Fruit fly (Drosophila melanogaster) whole organism, prepupa: Measurements from ENCODE around the gene Dysb.
A peak's percentile ranks its signal among the peaks of the same experiment; 100 is the strongest.

Source experiments
- Blimp-1 ChIP-seq: fragments of 200-800 bp; sonication (Bioruptor generic); optimal IDR thresholded peaks from 3 replicates; lab custom pipeline; 2017; ENCODE audit warnings: missing biosample characterization, missing genetic modification characterization, mild to moderate bottlenecking, moderate library complexity, missing genetic modification reagents
- CG10631 ChIP-seq: fragments of 200-800 bp; sonication (Bioruptor generic); optimal IDR thresholded peaks from 2 replicates; lab custom pipeline; 2016; ENCODE audit warnings: missing biosample characterization, missing genetic modification characterization
- CG11294 ChIP-seq: fragments of 200-800 bp; sonication (Bioruptor generic); IDR thresholded peaks from 2 replicates; pipeline ENCODE4 v1.3.6; 2022; ENCODE audit warnings: missing biosample characterization, missing genetic modification characterization
- CG11762 ChIP-seq: fragments of 200-800 bp; sonication (Bioruptor generic); optimal IDR thresholded peaks from 3 replicates; lab custom pipeline; 2016; ENCODE audit warnings: missing biosample characterization, missing genetic modification characterization; ENCODE audit not compliant: insufficient read depth
- CG11902 ChIP-seq: fragments of 200-800 bp; sonication (Bioruptor generic); optimal IDR thresholded peaks from 3 replicates; lab custom pipeline; 2016; ENCODE audit warnings: missing biosample characterization, missing genetic modification characterization
- CG15336 ChIP-seq: fragments of 200-800 bp; sonication (Bioruptor generic); IDR thresholded peaks from 2 replicates; pipeline ENCODE4 v1.3.6; 2022; ENCODE audit warnings: missing biosample characterization, missing genetic modification characterization
- CG3032 ChIP-seq: fragments of 200-800 bp; optimal IDR thresholded peaks from 2 replicates; lab custom pipeline; 2019; ENCODE audit warnings: missing biosample characterization, mild to moderate bottlenecking, missing genetic modification characterization, moderate library complexity
- CG31627 ChIP-seq: fragments of 200-800 bp; sonication (Bioruptor generic); optimal IDR thresholded peaks from 3 replicates; lab custom pipeline; 2016; ENCODE audit warnings: missing biosample characterization, missing genetic modification characterization
- CG32006 ChIP-seq: fragments of 200-800 bp; sonication (Bioruptor generic); optimal IDR thresholded peaks from 3 replicates; lab custom pipeline; 2017; ENCODE audit warnings: missing biosample characterization, mild to moderate bottlenecking, missing genetic modification characterization
- CG34406 ChIP-seq: fragments of 200-800 bp; sonication (Bioruptor generic); optimal IDR thresholded peaks from 3 replicates; lab custom pipeline; 2016; ENCODE audit warnings: missing biosample characterization, missing genetic modification characterization
- CG3919 ChIP-seq: fragments of 200-800 bp; sonication (Bioruptor generic); optimal IDR thresholded peaks from 3 replicates; lab custom pipeline; 2016; ENCODE audit warnings: missing biosample characterization, missing genetic modification characterization
- CG4318 ChIP-seq: fragments of 200-800 bp; sonication (Bioruptor generic); optimal IDR thresholded peaks from 3 replicates; lab custom pipeline; 2017; ENCODE audit warnings: missing biosample characterization, mild to moderate bottlenecking, missing genetic modification characterization
- CG6163 ChIP-seq: fragments of 200-800 bp; sonication (Bioruptor generic); IDR thresholded peaks from 3 replicates; pipeline ENCODE4 v1.3.6; 2022; ENCODE audit warnings: missing biosample characterization, missing genetic modification characterization
- CG6276 ChIP-seq: fragments of 200-800 bp; sonication (Bioruptor generic); optimal IDR thresholded peaks from 2 replicates; lab custom pipeline; 2017; ENCODE audit warnings: missing biosample characterization, mild to moderate bottlenecking, missing genetic modification characterization
- CG6792 ChIP-seq: fragments of 200-800 bp; sonication (Bioruptor generic); optimal IDR thresholded peaks from 3 replicates; lab custom pipeline; 2016; ENCODE audit warnings: missing biosample characterization, missing genetic modification characterization
- CG6808 ChIP-seq: fragments of 200-800 bp; sonication (Bioruptor generic); optimal IDR thresholded peaks from 3 replicates; lab custom pipeline; 2017; ENCODE audit warnings: missing biosample characterization, missing genetic modification characterization, mild to moderate bottlenecking, moderate library complexity, missing genetic modification reagents
- CG6854 ChIP-seq: fragments of 200-800 bp; sonication (Bioruptor generic); optimal IDR thresholded peaks from 2 replicates; lab custom pipeline; 2017; ENCODE audit warnings: missing biosample characterization, mild to moderate bottlenecking, missing genetic modification characterization
- CG7368 ChIP-seq: fragments of 200-800 bp; sonication (Bioruptor generic); optimal IDR thresholded peaks from 3 replicates; lab custom pipeline; 2016; ENCODE audit warnings: missing biosample characterization, missing genetic modification characterization
- CG8319 ChIP-seq: fragments of 200-800 bp; sonication (Bioruptor generic); optimal IDR thresholded peaks from 3 replicates; lab custom pipeline; 2016; ENCODE audit warnings: missing biosample characterization, missing genetic modification characterization
- CG9139 ChIP-seq: fragments of 200-800 bp; sonication (Bioruptor generic); optimal IDR thresholded peaks from 3 replicates; lab custom pipeline; 2017; ENCODE audit warnings: missing biosample characterization, mild to moderate bottlenecking, missing genetic modification characterization
- Eip78C ChIP-seq: fragments of 200-800 bp; sonication (Bioruptor generic); peaks from one replicate; lab custom pipeline; 2016; ENCODE audit warnings: missing biosample characterization, missing genetic modification characterization
- Eip93F ChIP-seq: fragments of 200-800 bp; sonication (Bioruptor generic); optimal IDR thresholded peaks from 2 replicates; lab custom pipeline; 2016; ENCODE audit warnings: missing biosample characterization, mild to moderate bottlenecking, missing genetic modification characterization
- Ets21C ChIP-seq: fragments of 200-800 bp; sonication (Bioruptor generic); optimal IDR thresholded peaks from 3 replicates; lab custom pipeline; 2016; ENCODE audit warnings: missing biosample characterization, missing genetic modification characterization
- Ets96B ChIP-seq: fragments of 200-800 bp; optimal IDR thresholded peaks from 2 replicates; lab custom pipeline; 2019; ENCODE audit warnings: missing biosample characterization, mild to moderate bottlenecking, missing genetic modification characterization, moderate library complexity
- Gug ChIP-seq: fragments of 200-800 bp; sonication (Bioruptor generic); IDR thresholded peaks from 2 replicates; pipeline ENCODE4 v1.3.6; 2022; ENCODE audit warnings: missing biosample characterization, missing genetic modification characterization
- Hr38 ChIP-seq: sonication (Bioruptor generic); optimal IDR thresholded peaks from 2 replicates; lab custom pipeline; 2016; ENCODE audit warnings: missing biosample characterization, missing genetic modification characterization
- Hr4 ChIP-seq: fragments of 200-800 bp; sonication (Bioruptor generic); optimal IDR thresholded peaks from 3 replicates; lab custom pipeline; 2016; ENCODE audit warnings: missing biosample characterization, missing genetic modification characterization
- Lpt ChIP-seq: fragments of 200-800 bp; sonication (Bioruptor generic); optimal IDR thresholded peaks from 3 replicates; lab custom pipeline; 2016; ENCODE audit warnings: missing biosample characterization, missing genetic modification characterization
- Met ChIP-seq: fragments of 200-800 bp; sonication (Bioruptor generic); optimal IDR thresholded peaks from 3 replicates; lab custom pipeline; 2016; ENCODE audit warnings: missing biosample characterization, missing genetic modification characterization
- OdsH ChIP-seq: fragments of 200-800 bp; sonication (Bioruptor generic); optimal IDR thresholded peaks from 3 replicates; lab custom pipeline; 2016; ENCODE audit warnings: missing biosample characterization, missing genetic modification characterization
- Smox ChIP-seq: fragments of 200-800 bp; sonication (Bioruptor generic); optimal IDR thresholded peaks from 3 replicates; lab custom pipeline; 2016; ENCODE audit warnings: missing biosample characterization, missing genetic modification characterization
- Sox14 ChIP-seq: fragments of 200-800 bp; sonication (Bioruptor generic); optimal IDR thresholded peaks from 3 replicates; lab custom pipeline; 2016; ENCODE audit warnings: missing biosample characterization, missing genetic modification characterization
- achi ChIP-seq: fragments of 200-800 bp; sonication (Bioruptor generic); optimal IDR thresholded peaks from 3 replicates; lab custom pipeline; 2016; ENCODE audit warnings: missing biosample characterization, missing genetic modification characterization
- cyc ChIP-seq: fragments of 200-800 bp; sonication (Bioruptor generic); optimal IDR thresholded peaks from 3 replicates; lab custom pipeline; 2016; ENCODE audit warnings: missing biosample characterization, missing genetic modification characterization
- dac ChIP-seq: fragments of 200-800 bp; sonication (Bioruptor generic); optimal IDR thresholded peaks from 2 replicates; lab custom pipeline; 2017; ENCODE audit warnings: missing biosample characterization, mild to moderate bottlenecking, missing genetic modification characterization
- eg ChIP-seq: fragments of 200-800 bp; sonication (Bioruptor generic); IDR thresholded peaks from 3 replicates; pipeline ENCODE4 v1.3.6; 2022; ENCODE audit warnings: missing biosample characterization, missing genetic modification characterization
- fd59A ChIP-seq: fragments of 200-800 bp; sonication (Bioruptor generic); optimal IDR thresholded peaks from 2 replicates; lab custom pipeline; 2017; ENCODE audit warnings: missing biosample characterization, mild to moderate bottlenecking, missing genetic modification characterization, missing genetic modification reagents
- fd85E ChIP-seq: fragments of 200-800 bp; sonication (Bioruptor generic); optimal IDR thresholded peaks from 3 replicates; lab custom pipeline; 2016; ENCODE audit warnings: missing biosample characterization, missing genetic modification characterization
- fkh ChIP-seq: fragments of 200-800 bp; sonication (Bioruptor generic); optimal IDR thresholded peaks from 3 replicates; lab custom pipeline; 2017; ENCODE audit warnings: missing biosample characterization, mild to moderate bottlenecking, missing genetic modification characterization, moderate library complexity
- lz ChIP-seq: fragments of 200-800 bp; sonication (Bioruptor generic); optimal IDR thresholded peaks from 3 replicates; lab custom pipeline; 2016; ENCODE audit warnings: missing biosample characterization, missing genetic modification characterization
- net ChIP-seq: fragments of 200-800 bp; sonication (Bioruptor generic); optimal IDR thresholded peaks from 3 replicates; lab custom pipeline; 2016; ENCODE audit warnings: missing biosample characterization, missing genetic modification characterization
- pdm3 ChIP-seq: fragments of 200-800 bp; sonication (Bioruptor generic); optimal IDR thresholded peaks from 3 replicates; lab custom pipeline; 2016; ENCODE audit warnings: missing biosample characterization, missing genetic modification characterization
- spab ChIP-seq: fragments of 200-800 bp; sonication (Bioruptor generic); optimal IDR thresholded peaks from 2 replicates; lab custom pipeline; 2017; ENCODE audit warnings: missing biosample characterization, mild to moderate bottlenecking, missing genetic modification characterization, missing genetic modification reagents
- ss ChIP-seq, 2 experiments: fragments of 200-800 bp; sonication (Bioruptor generic); optimal IDR thresholded peaks; 2 replicates in 1 of 2; 3 replicates in 1 of 2; lab custom pipeline; 2017 to 2018; ENCODE audit warnings: mild to moderate bottlenecking in 2 of 2, missing biosample characterization in 2 of 2, missing genetic modification characterization in 2 of 2, moderate library complexity in 1 of 2
- topi ChIP-seq: fragments of 200-800 bp; sonication (Bioruptor generic); optimal IDR thresholded peaks from 3 replicates; lab custom pipeline; 2016; ENCODE audit warnings: missing biosample characterization, missing genetic modification characterization
- vri ChIP-seq: fragments of 200-800 bp; sonication (Bioruptor generic); optimal IDR thresholded peaks from 3 replicates; lab custom pipeline; 2016; ENCODE audit warnings: missing biosample characterization, mild to moderate bottlenecking, missing genetic modification characterization

Dysb gene

DNA sequence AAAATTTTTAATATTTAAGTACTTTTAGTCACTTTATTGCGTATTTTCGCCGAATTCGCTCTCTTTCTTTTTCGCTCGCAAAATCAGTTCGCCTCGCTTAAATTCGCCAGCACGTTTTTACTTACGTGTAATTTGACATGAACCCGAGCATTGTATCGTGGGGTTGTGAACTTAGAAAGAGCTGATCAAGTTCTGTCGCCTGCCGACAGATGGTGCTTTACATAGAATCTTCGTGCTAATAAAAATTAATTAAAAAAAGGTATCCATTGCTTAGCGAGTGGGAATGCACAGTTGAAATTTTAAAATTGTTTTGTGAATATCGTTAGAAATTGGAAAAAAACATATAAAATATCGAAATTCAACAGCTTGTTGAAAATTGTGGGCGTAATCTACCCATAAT is 19.1 kb upstream of the Dysb start (continued):
- TF ChIP-seq dac (no peak), net (no peak), lz (peak; percentile 56), CG10631 (GFP tag; lab: Kevin White, UChicago) (no peak), Sox14 (GFP tag; lab: Kevin White, UChicago) (no peak), CG11294 (no peak), topi (GFP tag; lab: Kevin White, UChicago) (no peak), Gug (GFP tag; lab: Robert Waterston, UW) (no peak), CG6854 (GFP tag; lab: Kevin White, UChicago) (no peak), CG3032 (tag; lab: Kevin White, UChicago) (peak; percentile 39), Blimp-1 (GFP tag; lab: Kevin White, UChicago) (no peak), CG6808 (no peak), cyc (peak; percentile 59), CG32006 (no peak), CG9139 (GFP tag; lab: Kevin White, UChicago) (no peak), Smox (GFP tag; lab: Kevin White, UChicago) (peak; percentile 37), OdsH (GFP tag; lab: Kevin White, UChicago) (peak; percentile 43), Hr4 (GFP tag; lab: Kevin White, UChicago) (peak; percentile 35)

- TF ChIP-seq Hr38 (GFP tag; lab: Kevin White, UChicago), result no peak
- TF ChIP-seq spab, result no peak
- TF ChIP-seq CG6276, result no peak
- TF ChIP-seq CG6808, result no peak
- no peak for TF ChIP-seq eg (GFP tag; lab: Robert Waterston, UW)
- no peak for TF ChIP-seq Gug (GFP tag; lab: Robert Waterston, UW)
- TF ChIP-seq fkh (GFP tag; lab: Kevin White, UChicago), result no peak
- no peak for TF ChIP-seq achi (GFP tag; lab: Kevin White, UChicago)
- no peak for TF ChIP-seq Eip93F (GFP tag; lab: Kevin White, UChicago)
- no peak for TF ChIP-seq CG6792 (GFP tag; lab: Kevin White, UChicago)
- TF ChIP-seq CG8319 (GFP tag; lab: Kevin White, UChicago), result no peak
- no peak for TF ChIP-seq lz
- TF ChIP-seq pdm3, result no peak
- TF ChIP-seq CG31627, result no peak
- TF ChIP-seq CG11902 (GFP tag; lab: Kevin White, UChicago), result no peak
- TF ChIP-seq Met (GFP tag; lab: Kevin White, UChicago), result no peak
- TF ChIP-seq CG6854 (GFP tag; lab: Kevin White, UChicago), result no peak
- TF ChIP-seq topi (GFP tag; lab: Kevin White, UChicago), result no peak
- no peak for TF ChIP-seq CG7368 (GFP tag; lab: Kevin White, UChicago)
Measured at dm6 chr3L:18852223-18852622, 15.3 kb upstream of the Dysb start.

DNA sequence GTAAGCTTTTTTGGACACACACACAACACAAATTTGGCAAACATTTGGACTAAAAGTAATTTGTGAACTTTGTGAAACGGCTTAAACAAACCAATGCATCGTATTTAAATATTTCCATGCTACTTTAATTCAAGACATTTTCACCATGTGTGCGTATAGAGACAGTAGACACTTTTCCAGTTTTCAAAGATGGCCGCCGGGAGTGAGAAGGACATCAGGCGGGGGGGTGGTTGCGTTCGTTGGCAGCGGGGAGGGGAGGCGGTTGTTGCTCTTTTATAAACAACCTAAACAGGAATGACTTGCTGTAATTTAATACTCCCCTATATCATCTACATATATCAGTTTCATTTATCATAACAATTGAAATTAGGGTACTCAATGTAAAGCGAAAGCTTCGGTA is 14.1 kb upstream of the Dysb start:
- TF ChIP-seq cyc, result no peak
- no peak for TF ChIP-seq Lpt (GFP tag; lab: Kevin White, UChicago)
- TF ChIP-seq Eip78C (GFP tag; lab: Kevin White, UChicago), result no peak
- TF ChIP-seq CG6276, result no peak
- TF ChIP-seq OdsH (GFP tag; lab: Kevin White, UChicago), result no peak
- no peak for TF ChIP-seq CG6163
- TF ChIP-seq ss (GFP tag; optimal IDR thresholded peaks at IDR 0.05; lab: Kevin White, UChicago), result no peak
- no peak for TF ChIP-seq CG9139 (GFP tag; lab: Kevin White, UChicago)
- TF ChIP-seq Hr38 (GFP tag; lab: Kevin White, UChicago), result no peak
- TF ChIP-seq Ets21C (GFP tag; lab: Kevin White, UChicago), result no peak
- no peak for TF ChIP-seq CG11762 (GFP tag; lab: Kevin White, UChicago)

dm6 chr3L:18854412-18854811 is 13.2 kb upstream of the Dysb start:
- no peak for TF ChIP-seq CG3919 (GFP tag; lab: Kevin White, UChicago)
- no peak for TF ChIP-seq CG4318 (GFP tag; lab: Kevin White, UChicago)
- no peak for TF ChIP-seq cyc
- no peak for TF ChIP-seq Eip93F (GFP tag; lab: Kevin White, UChicago)
- TF ChIP-seq CG34406 (GFP tag; lab: Kevin White, UChicago), result no peak
- no peak for TF ChIP-seq achi (GFP tag; lab: Kevin White, UChicago)
- TF ChIP-seq CG11902 (GFP tag; lab: Kevin White, UChicago), result no peak
- TF ChIP-seq Ets96B (tag; lab: Kevin White, UChicago), result no peak
- TF ChIP-seq CG6276, result no peak
- TF ChIP-seq Hr38 (GFP tag; lab: Kevin White, UChicago), result no peak
- TF ChIP-seq ss (GFP tag; optimal IDR thresholded peaks at IDR 0.05; lab: Kevin White, UChicago), result no peak
- TF ChIP-seq fd85E (GFP tag; lab: Kevin White, UChicago), result no peak
- TF ChIP-seq CG15336 (GFP tag; lab: Robert Waterston, UW), result no peak
- TF ChIP-seq fkh (GFP tag; lab: Kevin White, UChicago), result no peak
- TF ChIP-seq CG9139 (GFP tag; lab: Kevin White, UChicago), result no peak
- TF ChIP-seq fd59A (GFP tag; lab: Kevin White, UChicago), result no peak
- TF ChIP-seq vri (GFP tag; lab: Kevin White, UChicago), result no peak
